Fruit fly (Drosophila melanogaster) whole organism, wandering third instar larva: Measurements from ENCODE around the gene CG8852.

ENCODE experiments used
- Abd-B ChIP-seq: fragments of >200 bp; optimal IDR thresholded peaks from 2 replicates; lab custom pipeline; 2017; ENCODE audit warnings: missing biosample characterization, missing genetic modification characterization
- CG32264 ChIP-seq: fragments of 200-800 bp; sonication (Bioruptor generic); optimal IDR thresholded peaks from 2 replicates; lab custom pipeline; 2016; ENCODE audit warnings: missing biosample characterization, missing genetic modification characterization
- CG9705 ChIP-seq: fragments of 200-800 bp; sonication (Bioruptor generic); optimal IDR thresholded peaks from 2 replicates; lab custom pipeline; 2018; ENCODE audit warnings: missing biosample characterization, mild to moderate bottlenecking, missing genetic modification characterization
- CrebA ChIP-seq: fragments of 200-800 bp; sonication (Bioruptor generic); optimal IDR thresholded peaks from 2 replicates; lab custom pipeline; 2016; ENCODE audit warnings: missing biosample characterization, mild to moderate bottlenecking, missing genetic modification characterization, borderline replicate concordance
- Dfd ChIP-seq: fragments of >200 bp; optimal IDR thresholded peaks from 2 replicates; lab custom pipeline; 2017; ENCODE audit warnings: missing biosample characterization, missing genetic modification characterization
- Dif ChIP-seq: fragments of 200-275, 200-300 bp; sonication (Bioruptor generic); optimal IDR thresholded peaks from 2 replicates; lab custom pipeline; 2018; ENCODE audit warnings: missing biosample characterization, missing genetic modification characterization; ENCODE audit not compliant: partially characterized antibody
- GATAd ChIP-seq: sonication (Bioruptor generic); optimal IDR thresholded peaks from 2 replicates; lab custom pipeline; 2016; ENCODE audit warnings: missing biosample characterization, missing genetic modification characterization
- HLH106 ChIP-seq: fragments of 200-800 bp; optimal IDR thresholded peaks from 3 replicates; lab custom pipeline; 2019; ENCODE audit warnings: missing biosample characterization, mild to moderate bottlenecking, missing genetic modification characterization, moderate library complexity
- Hnf4 ChIP-seq: fragments of 200-800 bp; sonication (Bioruptor generic); optimal IDR thresholded peaks from 2 replicates; lab custom pipeline; 2016; ENCODE audit warnings: missing biosample characterization, mild to moderate bottlenecking, missing genetic modification characterization
- Hr78 ChIP-seq: fragments of >200 bp; optimal IDR thresholded peaks from 2 replicates; lab custom pipeline; 2017; ENCODE audit warnings: missing biosample characterization, missing genetic modification characterization
- Hr83 ChIP-seq: fragments of 200-300 bp; sonication (Bioruptor generic); optimal IDR thresholded peaks from 2 replicates; lab custom pipeline; 2016; ENCODE audit warnings: missing biosample characterization, mild to moderate bottlenecking, missing genetic modification characterization, moderate library complexity; ENCODE audit not compliant: poor library complexity, severe bottlenecking
- Jra ChIP-seq: sonication (Bioruptor generic); optimal IDR thresholded peaks from 2 replicates; lab custom pipeline; 2016; ENCODE audit warnings: missing biosample characterization, missing genetic modification characterization
- Mio ChIP-seq: sonication (Bioruptor generic); optimal IDR thresholded peaks from 2 replicates; lab custom pipeline; 2016; ENCODE audit warnings: missing biosample characterization, missing genetic modification characterization
- Myc ChIP-seq: fragments of >200 bp; optimal IDR thresholded peaks from 2 replicates; lab custom pipeline; 2017
- N ChIP-seq: fragments of >200 bp; optimal IDR thresholded peaks from 2 replicates; lab custom pipeline; 2018; ENCODE audit warnings: missing biosample characterization, missing external identifiers, missing genetic modification characterization
- OdsH ChIP-seq: fragments of 200-800 bp; sonication (Bioruptor generic); optimal IDR thresholded peaks from 2 replicates; lab custom pipeline; 2016; ENCODE audit warnings: missing biosample characterization, mild to moderate bottlenecking, missing genetic modification characterization
- Rel ChIP-seq, 2 experiments: fragments of 200-800 bp; sonication (Bioruptor generic) in 1 of 2; optimal IDR thresholded peaks; 2 replicates in 1 of 2; 3 replicates in 1 of 2; lab custom pipeline; 2016 to 2019; ENCODE audit warnings: mild to moderate bottlenecking in 2 of 2, missing biosample characterization in 2 of 2, missing genetic modification characterization in 2 of 2, moderate library complexity in 1 of 2
- Sp1 ChIP-seq: fragments of 200-800 bp; sonication (Bioruptor generic); optimal IDR thresholded peaks from 3 replicates; lab custom pipeline; 2019; ENCODE audit warnings: missing biosample characterization, mild to moderate bottlenecking, missing genetic modification characterization, moderate library complexity
- Vsx2 ChIP-seq: fragments of 200-300, 225-300 bp; sonication (Bioruptor generic); optimal IDR thresholded peaks from 2 replicates; lab custom pipeline; 2018; ENCODE audit warnings: missing biosample characterization, missing genetic modification characterization; ENCODE audit not compliant: partially characterized antibody
- br ChIP-seq: fragments of 200-800 bp; sonication (Bioruptor generic); optimal IDR thresholded peaks from 2 replicates; lab custom pipeline; 2016; ENCODE audit warnings: missing biosample characterization, missing genetic modification characterization
- brk ChIP-seq: fragments of 200-800 bp; sonication (Bioruptor generic); optimal IDR thresholded peaks from 2 replicates; lab custom pipeline; 2016; ENCODE audit warnings: missing biosample characterization, mild to moderate bottlenecking, missing genetic modification characterization
- dl ChIP-seq, 2 experiments: fragments of 175-275, 200-275 bp in 1 of 2; fragments of 200-275 bp in 1 of 2; sonication (Bioruptor generic); optimal IDR thresholded peaks; lab custom pipeline; 2018; ENCODE audit warnings: mild to moderate bottlenecking in 2 of 2, missing biosample characterization in 2 of 2, missing genetic modification characterization in 2 of 2, moderate library complexity in 2 of 2; ENCODE audit not compliant: partially characterized antibody in 2 of 2, insufficient read depth in 1 of 2
- dmrt93B ChIP-seq: fragments of 200-800 bp; sonication (Bioruptor generic); optimal IDR thresholded peaks from 2 replicates; lab custom pipeline; 2018; ENCODE audit warnings: missing biosample characterization, mild to moderate bottlenecking, missing genetic modification characterization
- dsf ChIP-seq: sonication (Bioruptor generic); optimal IDR thresholded peaks from 2 replicates; lab custom pipeline; 2016; ENCODE audit warnings: missing biosample characterization, missing genetic modification characterization, borderline replicate concordance
- ey ChIP-seq: fragments of 200-800 bp; sonication (Bioruptor generic); optimal IDR thresholded peaks from 2 replicates; lab custom pipeline; 2016; ENCODE audit warnings: missing biosample characterization, missing genetic modification characterization
- foxo ChIP-seq, 2 experiments: fragments of 200-800 bp; sonication (Bioruptor generic); optimal IDR thresholded peaks; 2 replicates in 1 of 2; 3 replicates in 1 of 2; lab custom pipeline; 2016 to 2017; ENCODE audit warnings: missing biosample characterization in 2 of 2, missing genetic modification characterization in 2 of 2
- fru ChIP-seq: fragments of 200-800 bp; sonication (Bioruptor generic); optimal IDR thresholded peaks from 3 replicates; lab custom pipeline; 2016; ENCODE audit warnings: missing biosample characterization, mild to moderate bottlenecking, missing genetic modification characterization
- h ChIP-seq: fragments of 200-800 bp; sonication (Bioruptor generic); optimal IDR thresholded peaks from 3 replicates; lab custom pipeline; 2016; ENCODE audit warnings: missing biosample characterization, mild to moderate bottlenecking, missing genetic modification characterization
- jim ChIP-seq: fragments of 175-275, 200-325 bp; sonication (Bioruptor generic); optimal IDR thresholded peaks from 2 replicates; lab custom pipeline; 2016; ENCODE audit warnings: missing biosample characterization, mild to moderate bottlenecking, missing genetic modification characterization
- pan ChIP-seq: fragments of >200 bp; optimal IDR thresholded peaks from 2 replicates; lab custom pipeline; 2017
- psq ChIP-seq: fragments of 200-800 bp; sonication (Bioruptor generic); optimal IDR thresholded peaks from 3 replicates; lab custom pipeline; 2017; ENCODE audit warnings: missing biosample characterization, mild to moderate bottlenecking, missing genetic modification characterization, moderate library complexity
- rgr ChIP-seq: fragments of 200-800 bp; sonication (Bioruptor generic); optimal IDR thresholded peaks from 3 replicates; lab custom pipeline; 2016; ENCODE audit warnings: missing biosample characterization, mild to moderate bottlenecking, missing genetic modification characterization
- sage ChIP-seq: fragments of 200-800 bp; sonication (Bioruptor generic); optimal IDR thresholded peaks from 2 replicates; lab custom pipeline; 2016; ENCODE audit warnings: missing biosample characterization, mild to moderate bottlenecking, missing genetic modification characterization
- sv ChIP-seq: fragments of 200-800 bp; sonication (Bioruptor generic); optimal IDR thresholded peaks from 3 replicates; lab custom pipeline; 2016; ENCODE audit warnings: missing biosample characterization, missing genetic modification characterization
- tai ChIP-seq: sonication (Bioruptor generic); optimal IDR thresholded peaks from 2 replicates; lab custom pipeline; 2016; ENCODE audit warnings: missing biosample characterization, missing genetic modification characterization
- usp ChIP-seq: fragments of >200 bp; optimal IDR thresholded peaks from 2 replicates; lab custom pipeline; 2017; ENCODE audit warnings: missing biosample characterization, missing genetic modification characterization
- woc ChIP-seq: sonication (Bioruptor generic); optimal IDR thresholded peaks from 2 replicates; lab custom pipeline; 2016; ENCODE audit warnings: missing biosample characterization, mild to moderate bottlenecking, missing genetic modification characterization

Gene CG8852

dm6 chr2L:3524729-3525181, at the start of gene CG8852:
CG8852 (plus strand) TSS chr2L:3525131.
- no peak for TF ChIP-seq foxo (GFP tag; optimal IDR thresholded peaks at IDR 0.05; lab: Kevin White, UChicago)
- no peak for TF ChIP-seq OdsH (GFP tag; lab: Kevin White, UChicago)
- TF ChIP-seq Sp1, result no peak
- TF ChIP-seq Hr78, result no peak
- TF ChIP-seq tai (GFP tag; lab: Kevin White, UChicago), result no peak
- TF ChIP-seq dl (GFP tag; optimal IDR thresholded peaks at IDR 0.05; lab: Kevin White, UChicago; ENCODE audit: insufficient read depth in 1 of 2, partially characterized antibody in 2 of 2), result no peak
- TF ChIP-seq brk (GFP tag; lab: Kevin White, UChicago), result no peak
- TF ChIP-seq N (GFP tag; lab: Kevin White, UChicago), result no peak
- no peak for TF ChIP-seq sv (GFP tag; lab: Kevin White, UChicago)
- TF ChIP-seq rgr (GFP tag; lab: Kevin White, UChicago), result no peak
- TF ChIP-seq dmrt93B (GFP tag; lab: Kevin White, UChicago), result no peak
- TF ChIP-seq Dif (GFP tag; lab: Kevin White, UChicago), result no peak
- no peak for TF ChIP-seq psq
- TF ChIP-seq Abd-B, result no peak
- no peak for TF ChIP-seq GATAd
- no peak for TF ChIP-seq Jra (GFP tag; lab: Kevin White, UChicago)
- TF ChIP-seq ey (GFP tag; lab: Kevin White, UChicago), result no peak
- TF ChIP-seq Hnf4 (GFP tag; lab: Kevin White, UChicago), result no peak
- TF ChIP-seq Mio (GFP tag; lab: Kevin White, UChicago), result no peak

- TF ChIP-seq Hr83 (no peak), ey (GFP tag; lab: Kevin White, UChicago) (peak; percentile 31), woc (GFP tag; lab: Kevin White, UChicago) (no peak), OdsH (GFP tag; lab: Kevin White, UChicago) (peak; percentile 40), foxo (GFP tag; optimal IDR thresholded peaks at IDR 0.05; lab: Kevin White, UChicago) (peak in 1 of 2 experiments; percentile 28), dmrt93B (GFP tag; lab: Kevin White, UChicago) (no peak), Vsx2 (GFP tag; lab: Kevin White, UChicago) (no peak), usp (GFP tag; lab: Kevin White, UChicago) (no peak), dsf (no peak), psq (peak; percentile 38), GATAd (no peak), Myc (no peak), Mio (GFP tag; lab: Kevin White, UChicago) (no peak), CrebA (no peak), Sp1 (peak; percentile 41), h (GFP tag; lab: Kevin White, UChicago) (peak; percentile 57), dl (GFP tag; optimal IDR thresholded peaks at IDR 0.05; lab: Kevin White, UChicago; ENCODE audit: insufficient read depth in 1 of 2, partially characterized antibody in 2 of 2) (no peak), HLH106 (peak; percentile 45), brk (GFP tag; lab: Kevin White, UChicago) (no peak), Hnf4 (GFP tag; lab: Kevin White, UChicago) (peak; percentile 87), Jra (GFP tag; lab: Kevin White, UChicago) (no peak), N (GFP tag; lab: Kevin White, UChicago) (no peak), rgr (GFP tag; lab: Kevin White, UChicago) (peak; percentile 57), sv (GFP tag; lab: Kevin White, UChicago) (no peak), fru (GFP tag; lab: Kevin White, UChicago) (peak; percentile 29), Rel (GFP tag; optimal IDR thresholded peaks at IDR 0.05; lab: Kevin White, UChicago) (no peak), Rel (tag; optimal IDR thresholded peaks at IDR 0.05; lab: Kevin White, UChicago) (peak; percentile 14)
Measured at dm6 chr2L:3475168-3475567, 49.8 kb upstream of the CG8852 start.

dm6 chr2L:3475948-3476347, 49.0 kb upstream of the CG8852 start:
- TF ChIP-seq foxo (GFP tag; optimal IDR thresholded peaks at IDR 0.05; lab: Kevin White, UChicago) (peak in 1 of 2 experiments; percentile 35), br (GFP tag; lab: Kevin White, UChicago) (no peak), brk (GFP tag; lab: Kevin White, UChicago) (no peak), tai (GFP tag; lab: Kevin White, UChicago) (no peak), pan (lab: Kevin White, UChicago) (no peak), ey (GFP tag; lab: Kevin White, UChicago) (peak; percentile 11), rgr (GFP tag; lab: Kevin White, UChicago) (peak; percentile 27), Dfd (GFP tag; lab: Kevin White, UChicago) (no peak), Myc (no peak), sage (GFP tag; lab: Kevin White, UChicago) (no peak), Sp1 (no peak), Dif (GFP tag; lab: Kevin White, UChicago) (no peak), fru (GFP tag; lab: Kevin White, UChicago) (peak; percentile 41), Mio (GFP tag; lab: Kevin White, UChicago) (no peak), CrebA (no peak), jim (GFP tag; lab: Kevin White, UChicago) (no peak), CG9705 (GFP tag; lab: Kevin White, UChicago) (no peak), Jra (GFP tag; lab: Kevin White, UChicago) (no peak), Rel (GFP tag; optimal IDR thresholded peaks at IDR 0.05; lab: Kevin White, UChicago) (no peak), Rel (tag; optimal IDR thresholded peaks at IDR 0.05; lab: Kevin White, UChicago) (no peak), HLH106 (peak; percentile 3), CG32264 (GFP tag; lab: Kevin White, UChicago) (no peak), dmrt93B (GFP tag; lab: Kevin White, UChicago) (peak; percentile 10), psq (no peak)
